Worm (Caenorhabditis elegans) whole organism, early embryonic: ENCODE measurements around the gene sto-2.

ENCODE experiments used
- ama-1 ChIP-seq: fragments of 150-350 bp; optimal IDR thresholded peaks from 2 replicates; lab custom pipeline; 2014
- ets-7 ChIP-seq: sonication (generic microtip); optimal IDR thresholded peaks from 2 replicates; lab custom pipeline; 2016; ENCODE audit warnings: missing genotype, missing genetic modification characterization, missing compliant biosample characterization
- sea-1 ChIP-seq: fragments of 200-800 bp; sonication (Bioruptor generic); conservative IDR thresholded peaks from 2 replicates; pipeline ENCODE4 v1.3.6; 2022; ENCODE audit warnings: missing genetic modification characterization, missing compliant biosample characterization

ce11 chrX:5268062-5268461, 55.1 kb downstream of the sto-2 start:
- no peak for TF ChIP-seq ets-7 (tag; lab: Kevin White, UChicago)
- TF ChIP-seq sea-1 (GFP tag; lab: Robert Waterston, UW) = no peak
- no peak for TF ChIP-seq ama-1 (lab: Kevin White, UChicago)
